Fruit fly (Drosophila melanogaster) whole organism, embryonic: ENCODE data around the gene CG12078.

Experiments
- Adf1 ChIP-seq: fragments of 200-800 bp; sonication (Bioruptor generic); IDR thresholded peaks from 2 replicates; pipeline ENCODE4 v1.3.6; 2022; ENCODE audit warnings: missing biosample characterization, missing genetic modification characterization
- Bdp1 ChIP-seq: fragments of 200-800 bp; sonication (Bioruptor generic); optimal IDR thresholded peaks from 3 replicates; lab custom pipeline; 2016; ENCODE audit warnings: missing biosample characterization, missing genetic modification characterization
- Bgb ChIP-seq: fragments of 200-800 bp; sonication (Bioruptor generic); IDR thresholded peaks from 2 replicates; pipeline ENCODE4 v1.3.6; 2022; ENCODE audit warnings: missing biosample characterization, missing genetic modification characterization; ENCODE audit not compliant: partially characterized antibody
- BtbVII ChIP-seq: fragments of 200-800 bp; sonication (Bioruptor generic); optimal IDR thresholded peaks from 3 replicates; lab custom pipeline; 2017; ENCODE audit warnings: missing biosample characterization, mild to moderate bottlenecking, missing genetic modification characterization
- CG1024 ChIP-seq: fragments of 200-800 bp; sonication (Bioruptor generic); IDR thresholded peaks from 2 replicates; pipeline ENCODE4 v1.3.6; 2022; ENCODE audit warnings: missing biosample characterization, missing genetic modification characterization
- CG12104 ChIP-seq: fragments of 200-800 bp; sonication (Bioruptor generic); optimal IDR thresholded peaks from 3 replicates; lab custom pipeline; 2016; ENCODE audit warnings: missing biosample characterization, missing genetic modification characterization
- CG12769 ChIP-seq: fragments of 200-800 bp; sonication (Bioruptor generic); optimal IDR thresholded peaks from 2 replicates; lab custom pipeline; 2019; ENCODE audit warnings: missing biosample characterization, mild to moderate bottlenecking, missing genetic modification characterization, moderate library complexity
- CG14965 ChIP-seq: fragments of 200-800 bp; sonication (Bioruptor generic); optimal IDR thresholded peaks from 2 replicates; lab custom pipeline; 2016; ENCODE audit warnings: missing biosample characterization, missing genetic modification characterization, borderline replicate concordance
- CG15073 ChIP-seq: fragments of 200-800 bp; sonication (Bioruptor generic); optimal IDR thresholded peaks from 2 replicates; lab custom pipeline; 2016; ENCODE audit warnings: missing biosample characterization, missing genetic modification characterization
- CG18262 ChIP-seq: fragments of 200-800 bp; optimal IDR thresholded peaks from 3 replicates; lab custom pipeline; 2019; ENCODE audit warnings: missing biosample characterization, mild to moderate bottlenecking, missing genetic modification characterization, moderate library complexity
- CG2199 ChIP-seq: fragments of 200-800 bp; sonication (Bioruptor generic); IDR thresholded peaks from 3 replicates; pipeline ENCODE4 v1.3.6; 2022; ENCODE audit warnings: missing biosample characterization, missing genetic modification characterization
- CG31441 ChIP-seq: fragments of 200-800 bp; sonication (Bioruptor generic); IDR thresholded peaks from 2 replicates; pipeline ENCODE4 v1.3.6; 2022; ENCODE audit warnings: missing biosample characterization, missing genetic modification characterization
- CG32767 ChIP-seq: fragments of 200-800 bp; sonication (Bioruptor generic); IDR thresholded peaks from 2 replicates; pipeline ENCODE4 v1.3.6; 2022; ENCODE audit warnings: missing biosample characterization, missing genetic modification characterization
- CG34224 ChIP-seq: fragments of 200-800 bp; sonication (Bioruptor generic); IDR thresholded peaks from 3 replicates; pipeline ENCODE4 v1.3.6; 2022; ENCODE audit warnings: missing biosample characterization, missing genetic modification characterization; ENCODE audit not compliant: partially characterized antibody
- CG4730 ChIP-seq: fragments of 200-800 bp; sonication (Bioruptor generic); IDR thresholded peaks from 2 replicates; pipeline ENCODE4 v1.3.6; 2022; ENCODE audit warnings: missing biosample characterization, missing genetic modification characterization
- CG5953 ChIP-seq: fragments of 200-800 bp; sonication (Bioruptor generic); IDR thresholded peaks from 2 replicates; pipeline ENCODE4 v1.3.6; 2022; ENCODE audit warnings: missing biosample characterization, missing genetic modification characterization
- CG6272 ChIP-seq: fragments of 200-800 bp; sonication (Bioruptor generic); IDR thresholded peaks from 2 replicates; pipeline ENCODE4 v1.3.6; 2022; ENCODE audit warnings: missing biosample characterization, missing genetic modification characterization
- CG7963 ChIP-seq: fragments of 200-800 bp; sonication (Bioruptor generic); IDR thresholded peaks from 3 replicates; pipeline ENCODE4 v1.3.6; 2022; ENCODE audit warnings: missing biosample characterization, missing genetic modification characterization; ENCODE audit not compliant: partially characterized antibody
- CG8478 ChIP-seq: fragments of >200 bp; optimal IDR thresholded peaks from 2 replicates; lab custom pipeline; 2018
- Dfd ChIP-seq, 2 experiments: fragments of >200 bp; optimal IDR thresholded peaks; 2 replicates each; lab custom pipeline; 2017; ENCODE audit warnings: missing biosample characterization in 2 of 2, missing genetic modification characterization in 2 of 2
- Dp ChIP-seq: fragments of 200-800 bp; sonication (Bioruptor generic); optimal IDR thresholded peaks from 2 replicates; lab custom pipeline; 2018; ENCODE audit warnings: missing biosample characterization, mild to moderate bottlenecking, missing genetic modification characterization, moderate library complexity
- Dref ChIP-seq: fragments of 200-800 bp; sonication (Bioruptor generic); IDR thresholded peaks from 2 replicates; pipeline ENCODE4 v1.3.6; 2022; ENCODE audit warnings: missing biosample characterization, missing genetic modification characterization
- HHEX ChIP-seq: fragments of 200-800 bp; sonication (Bioruptor generic); optimal IDR thresholded peaks from 3 replicates; lab custom pipeline; 2017; ENCODE audit warnings: missing biosample characterization, mild to moderate bottlenecking, missing genetic modification characterization, missing genetic modification reagents
- HLHmδ ChIP-seq: fragments of 200-800 bp; sonication (Bioruptor generic); optimal IDR thresholded peaks from 2 replicates; lab custom pipeline; 2018; ENCODE audit warnings: missing biosample characterization, mild to moderate bottlenecking, missing genetic modification characterization, moderate library complexity
- Jarid2 ChIP-seq: fragments of 200-800 bp; sonication (Bioruptor generic); optimal IDR thresholded peaks from 3 replicates; lab custom pipeline; 2017; ENCODE audit warnings: mild to moderate bottlenecking, missing biosample characterization, missing genetic modification reagents, missing genetic modification characterization
- Lim3 ChIP-seq: fragments of 200-800 bp; sonication (Bioruptor generic); IDR thresholded peaks from 2 replicates; pipeline ENCODE4 v1.3.6; 2022; ENCODE audit warnings: missing biosample characterization, missing genetic modification characterization
- MESR4 ChIP-seq: fragments of 200-800 bp; sonication (Bioruptor generic); optimal IDR thresholded peaks from 2 replicates; lab custom pipeline; 2018; ENCODE audit warnings: missing biosample characterization, mild to moderate bottlenecking, missing genetic modification characterization, moderate library complexity
- Oaz ChIP-seq: fragments of 200-800 bp; sonication (Bioruptor generic); IDR thresholded peaks from 2 replicates; pipeline ENCODE4 v1.3.6; 2022; ENCODE audit warnings: missing biosample characterization, missing genetic modification characterization
- Ptx1 ChIP-seq: fragments of 200-800 bp; sonication (Bioruptor generic); IDR thresholded peaks from 2 replicates; pipeline ENCODE4 v1.3.6; 2022; ENCODE audit warnings: missing biosample characterization, missing genetic modification characterization
- Ravus ChIP-seq: fragments of 200-800 bp; sonication (Bioruptor generic); IDR thresholded peaks from 2 replicates; pipeline ENCODE4 v1.3.6; 2022; ENCODE audit warnings: missing biosample characterization, missing genetic modification characterization
- YL-1 ChIP-seq: fragments of 200-800 bp; sonication (Bioruptor generic); optimal IDR thresholded peaks from 3 replicates; lab custom pipeline; 2017; ENCODE audit warnings: missing biosample characterization, mild to moderate bottlenecking, missing genetic modification characterization
- ab ChIP-seq: fragments of 200-800 bp; sonication (Bioruptor generic); optimal IDR thresholded peaks from 2 replicates; lab custom pipeline; 2016; ENCODE audit warnings: missing biosample characterization, missing genetic modification characterization
- bsh ChIP-seq, 2 experiments: fragments of 200-800 bp; sonication (Bioruptor generic); optimal IDR thresholded peaks; 2 replicates each; lab custom pipeline; 2017 to 2018; ENCODE audit warnings: mild to moderate bottlenecking in 2 of 2, missing biosample characterization in 2 of 2, missing genetic modification characterization in 2 of 2, moderate library complexity in 1 of 2
- danr ChIP-seq: fragments of 200-800 bp; sonication (Bioruptor generic); IDR thresholded peaks from 2 replicates; pipeline ENCODE4 v1.3.6; 2022; ENCODE audit warnings: missing biosample characterization, missing genetic modification characterization
- dmrt11E ChIP-seq: fragments of 200-800 bp; sonication (Bioruptor generic); optimal IDR thresholded peaks from 3 replicates; lab custom pipeline; 2018; ENCODE audit warnings: missing biosample characterization, mild to moderate bottlenecking, missing genetic modification characterization, moderate library complexity
- gfzf ChIP-seq: fragments of 200-800 bp; sonication (Bioruptor generic); optimal IDR thresholded peaks from 2 replicates; lab custom pipeline; 2016; ENCODE audit warnings: missing biosample characterization, mild to moderate bottlenecking, missing genetic modification characterization, moderate library complexity
- grn ChIP-seq: fragments of 200-800 bp; sonication (Bioruptor generic); optimal IDR thresholded peaks from 3 replicates; lab custom pipeline; 2017; ENCODE audit warnings: missing biosample characterization, missing genetic modification characterization
- h ChIP-seq: fragments of >200 bp; optimal IDR thresholded peaks from 2 replicates; lab custom pipeline; 2017
- ken ChIP-seq: fragments of 200-800 bp; sonication (Bioruptor generic); IDR thresholded peaks from 3 replicates; pipeline ENCODE4 v1.3.6; 2022; ENCODE audit warnings: missing biosample characterization, missing genetic modification characterization
- lbe ChIP-seq: fragments of 200-800 bp; sonication (Bioruptor generic); optimal IDR thresholded peaks from 2 replicates; lab custom pipeline; 2016; ENCODE audit warnings: missing biosample characterization, mild to moderate bottlenecking, missing genetic modification characterization
- mam ChIP-seq: fragments of 200-800 bp; sonication (Bioruptor generic); optimal IDR thresholded peaks from 3 replicates; lab custom pipeline; 2016; ENCODE audit warnings: missing biosample characterization, missing genetic modification characterization
- mld ChIP-seq: fragments of 200-800 bp; sonication (Bioruptor generic); IDR thresholded peaks from 3 replicates; pipeline ENCODE4 v1.3.6; 2022; ENCODE audit warnings: missing biosample characterization, missing genetic modification characterization; ENCODE audit not compliant: partially characterized antibody
- nmo ChIP-seq: fragments of 200-800 bp; sonication (Bioruptor generic); optimal IDR thresholded peaks from 2 replicates; lab custom pipeline; 2018; ENCODE audit warnings: missing biosample characterization, mild to moderate bottlenecking, missing genetic modification characterization, moderate library complexity
- pho ChIP-seq: fragments of 200-800 bp; sonication (Bioruptor generic); optimal IDR thresholded peaks from 2 replicates; lab custom pipeline; 2016; ENCODE audit warnings: missing biosample characterization, missing genetic modification characterization
- psq ChIP-seq: fragments of 200-800 bp; sonication (Bioruptor generic); optimal IDR thresholded peaks from 2 replicates; lab custom pipeline; 2017; ENCODE audit warnings: missing biosample characterization, missing genetic modification characterization
- repo ChIP-seq: fragments of 200-800 bp; sonication (Bioruptor generic); optimal IDR thresholded peaks from 2 replicates; lab custom pipeline; 2016; ENCODE audit warnings: missing biosample characterization, missing genetic modification characterization
- shn ChIP-seq: fragments of 200-800 bp; sonication (Bioruptor generic); optimal IDR thresholded peaks from 3 replicates; lab custom pipeline; 2016; ENCODE audit warnings: missing biosample characterization, missing genetic modification characterization
- tup ChIP-seq: fragments of 200-800 bp; sonication (Bioruptor generic); optimal IDR thresholded peaks from 2 replicates; lab custom pipeline; 2016; ENCODE audit warnings: missing biosample characterization, mild to moderate bottlenecking, missing genetic modification characterization, moderate library complexity
- usp ChIP-seq: fragments of >200 bp; optimal IDR thresholded peaks from 2 replicates; lab custom pipeline; 2017; ENCODE audit warnings: missing biosample characterization, missing genetic modification characterization
- yki ChIP-seq: fragments of >200 bp; optimal IDR thresholded peaks from 3 replicates; lab custom pipeline; 2018

CG12078 gene

dm6 chr3L:3222643-3223389 is 21.3 kb downstream of the CG12078 start, which contains the start of the genes RpL28 and eIF1 (continued):
- TF ChIP-seq CG6272 (peak; percentile 76), Adf1 (peak; percentile 58), CG18262 (tag; lab: Kevin White, UChicago) (peak; percentile 83), HHEX (GFP tag; lab: Kevin White, UChicago) (peak; percentile 95), CG8478 (lab: Kevin White, UChicago) (no peak), repo (peak; percentile 92), Ptx1 (GFP tag; lab: Robert Waterston, UW) (peak; percentile 86), shn (peak; percentile 92), Bdp1 (peak; percentile 87), bsh (GFP tag; optimal IDR thresholded peaks at IDR 0.05; lab: Kevin White, UChicago) (peak; percentile 32 to 79), Ravus (GFP tag; lab: Robert Waterston, UW) (no peak; the same call in 1 of the 2 replicates), pho (GFP tag; lab: Kevin White, UChicago) (peak; percentile 88), CG34224 (GFP tag; lab: Robert Waterston, UW) (peak; percentile 69; the same call in 2 of the 3 replicates), Jarid2 (GFP tag; lab: Kevin White, UChicago) (peak; percentile 78), dmrt11E (tag; lab: Kevin White, UChicago) (peak; percentile 87), nmo (peak; percentile 90), mld (0 out of 3 replicates have a peak, but pooled peaks have one; percentile 39), CG5953 (GFP tag; lab: Robert Waterston, UW) (peak; percentile 80), CG1024 (GFP tag; lab: Robert Waterston, UW) (peak; percentile 84), ab (GFP tag; lab: Kevin White, UChicago) (peak; percentile 69), CG14965 (GFP tag; lab: Kevin White, UChicago) (peak; percentile 74), ken (peak; percentile 89), CG15073 (GFP tag; lab: Kevin White, UChicago) (no peak), Dp (peak; percentile 60), HLHmδ (GFP tag; lab: Kevin White, UChicago) (peak; percentile 99), Lim3 (GFP tag; lab: Robert Waterston, UW) (no peak), usp (GFP tag; lab: Kevin White, UChicago) (no peak), YL-1 (GFP tag; lab: Kevin White, UChicago) (peak; percentile 98), yki (lab: Kevin White, UChicago) (no peak), CG4730 (GFP tag; lab: Robert Waterston, UW) (peak; percentile 69), CG31441 (peak; percentile 89), CG12769 (tag; lab: Kevin White, UChicago) (no peak), CG12104 (GFP tag; lab: Kevin White, UChicago) (peak; percentile 96), tup (GFP tag; lab: Kevin White, UChicago) (peak; percentile 78), MESR4 (peak; percentile 98), CG32767 (GFP tag; lab: Robert Waterston, UW) (peak; percentile 57; the same call in 1 of the 2 replicates), Dref (peak; percentile 72), danr (GFP tag; lab: Robert Waterston, UW) (0 out of 2 replicates have a peak, but pooled peaks have one; percentile 28), CG2199 (GFP tag; lab: Robert Waterston, UW) (peak; percentile 85; the same call in 2 of the 3 replicates), mam (peak; percentile 82), h (lab: Kevin White, UChicago) (no peak), Oaz (peak; percentile 80), lbe (peak; percentile 86), CG7963 (GFP tag; lab: Robert Waterston, UW) (peak; percentile 45; the same call in 1 of the 3 replicates), Dfd (GFP tag; optimal IDR thresholded peaks at IDR 0.05; lab: Kevin White, UChicago) (no peak), Bgb (peak; percentile 76), BtbVII (peak; percentile 89), grn (GFP tag; lab: Kevin White, UChicago) (peak; percentile 83), gfzf (GFP tag; lab: Kevin White, UChicago) (peak; percentile 31), psq (GFP tag; lab: Kevin White, UChicago) (peak; percentile 70)
